Worm (Caenorhabditis elegans) whole organism, L2 larva: ENCODE measurements around the gene T25B6.3.

Experiments used
- aly-2 ChIP-seq: fragments of 150-350 bp; optimal IDR thresholded peaks from 2 replicates; lab custom pipeline; 2014; ENCODE audit warnings: missing biosample characterization, missing genetic modification characterization
- ama-1 ChIP-seq: fragments of 150-350 bp; optimal IDR thresholded peaks from 2 replicates; lab custom pipeline; 2018; ENCODE audit warnings: inconsistent platforms
- ceh-82 ChIP-seq: fragments of 150-350 bp; optimal IDR thresholded peaks from 2 replicates; lab custom pipeline; 2014; ENCODE audit warnings: missing biosample characterization, missing genetic modification characterization
- dmd-4 ChIP-seq: sonication (generic microtip); optimal IDR thresholded peaks from 2 replicates; lab custom pipeline; 2017; ENCODE audit warnings: missing biosample characterization, missing genetic modification characterization
- lin-13 ChIP-seq: fragments of 150-350 bp; optimal IDR thresholded peaks from 2 replicates; lab custom pipeline; 2014; ENCODE audit warnings: missing biosample characterization, missing genetic modification reagents, missing genetic modification characterization
- lin-39 ChIP-seq: fragments of 150-350 bp; optimal IDR thresholded peaks from 2 replicates; lab custom pipeline; 2014; ENCODE audit warnings: missing biosample characterization, missing genetic modification reagents, missing genetic modification characterization
- mbf-1 ChIP-seq: sonication (generic microtip); optimal IDR thresholded peaks from 2 replicates; lab custom pipeline; 2017; ENCODE audit warnings: missing biosample characterization, missing genetic modification characterization
- nhr-11 ChIP-seq: fragments of 150-350 bp; optimal IDR thresholded peaks from 2 replicates; lab custom pipeline; 2014; ENCODE audit warnings: missing biosample characterization, missing genetic modification characterization
- nhr-237 ChIP-seq: fragments of 150-350 bp; optimal IDR thresholded peaks from 2 replicates; lab custom pipeline; 2014; ENCODE audit warnings: missing biosample characterization, missing genetic modification characterization
- nhr-25 ChIP-seq: fragments of 150-350 bp; sonication (generic microtip); optimal IDR thresholded peaks from 3 replicates; lab custom pipeline; 2014; ENCODE audit warnings: missing biosample characterization, missing genetic modification characterization
- nhr-77 ChIP-seq: fragments of 150-350 bp; optimal IDR thresholded peaks from 2 replicates; lab custom pipeline; 2014; ENCODE audit warnings: missing biosample characterization, missing genetic modification characterization
- unc-39 ChIP-seq: fragments of 150-350 bp; optimal IDR thresholded peaks from 2 replicates; lab custom pipeline; 2014; ENCODE audit warnings: missing biosample characterization, missing genetic modification characterization
- unc-62 ChIP-seq: fragments of 150-350 bp; optimal IDR thresholded peaks from 2 replicates; lab custom pipeline; 2014; ENCODE audit warnings: missing biosample characterization, missing genetic modification reagents, missing genetic modification characterization

DNA sequence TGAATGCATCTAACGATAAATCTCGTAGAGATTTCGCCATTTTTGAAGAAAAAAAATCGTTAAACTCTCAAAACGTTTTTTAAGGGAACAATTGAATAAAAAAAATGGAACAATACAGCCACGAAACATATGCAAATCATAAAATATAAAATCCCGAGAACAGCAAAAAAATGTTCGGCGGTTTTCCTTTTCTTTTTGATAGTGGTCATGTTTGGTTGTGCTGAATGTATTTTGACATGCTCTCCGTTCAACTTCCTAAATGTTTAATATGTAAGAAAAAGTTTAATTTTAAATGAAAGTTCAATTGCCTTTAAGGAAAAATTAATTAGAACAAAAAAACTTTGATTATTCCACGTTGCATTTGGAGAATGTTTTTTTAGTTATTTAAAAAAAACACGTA is 17.0 kb upstream of the T25B6.3 start, which contains the start of gene C24A3.9:
- TF ChIP-seq nhr-25 (tag; lab: Kevin White, UChicago) = no peak
- TF ChIP-seq nhr-11 (tag; lab: Kevin White, UChicago) = no peak
- TF ChIP-seq nhr-237 (tag; lab: Kevin White, UChicago) = no peak
- no peak for TF ChIP-seq dmd-4 (tag; lab: Kevin White, UChicago)
- TF ChIP-seq ceh-82 (tag; lab: Kevin White, UChicago) = no peak
- TF ChIP-seq lin-39 = no peak
- no peak for TF ChIP-seq unc-39
- no peak for TF ChIP-seq ama-1
- no peak for TF ChIP-seq lin-13 (GFP tag; lab: Kevin White, UChicago)
- TF ChIP-seq aly-2 = no peak
- TF ChIP-seq nhr-77 (tag; lab: Kevin White, UChicago) = no peak
- no peak for TF ChIP-seq mbf-1
- no peak for TF ChIP-seq unc-62 (GFP tag; lab: Kevin White, UChicago)
